Worm (Caenorhabditis elegans) whole organism, young adult: ENCODE measurements around the gene bcl-11.

Source experiments
- B0019.2 ChIP-seq: fragments of 200-800 bp; sonication (Bioruptor generic); conservative IDR thresholded peaks from 2 replicates; pipeline ENCODE4 v1.3.6; 2022; ENCODE audit warnings: missing genetic modification reagents, missing genetic modification characterization, missing compliant biosample characterization
- F23B12.7 ChIP-seq: sonication (generic microtip); optimal IDR thresholded peaks from 2 replicates; lab custom pipeline; 2017; ENCODE audit warnings: missing genetic modification characterization, mild to moderate bottlenecking, missing compliant biosample characterization, antibody characterized with exemption, moderate library complexity; ENCODE audit not compliant: insufficient read depth
- F33H1.4 ChIP-seq: fragments of 200-800 bp; sonication (Bioruptor generic); IDR thresholded peaks from 2 replicates; pipeline ENCODE4 v1.3.6; 2022; ENCODE audit warnings: missing genetic modification reagents, missing genetic modification characterization, missing compliant biosample characterization
- K12H6.12 ChIP-seq: fragments of 200-800 bp; sonication (Bioruptor generic); optimal IDR thresholded peaks from 2 replicates; lab custom pipeline; 2018; ENCODE audit warnings: mild to moderate bottlenecking, missing genetic modification characterization, missing compliant biosample characterization
- T07F8.4 ChIP-seq: sonication (generic microtip); optimal IDR thresholded peaks from 2 replicates; lab custom pipeline; 2016; ENCODE audit warnings: mild to moderate bottlenecking, missing genetic modification characterization, moderate library complexity, missing compliant biosample characterization
- Y56A3A.18 ChIP-seq: fragments of 200-800 bp; sonication (Bioruptor generic); IDR thresholded peaks from 2 replicates; pipeline ENCODE4 v1.3.6; 2022; ENCODE audit warnings: missing genetic modification reagents, missing genetic modification characterization, missing compliant biosample characterization
- ama-1 ChIP-seq, 3 experiments: fragments of 150-350 bp in 1 of 3; sonication (generic microtip) in 2 of 3; optimal IDR thresholded peaks; 2 replicates each; lab custom pipeline; 2014 to 2018; ENCODE audit warnings: missing biosample characterization in 2 of 3, missing genetic modification characterization in 2 of 3, missing genetic modification reagents in 2 of 3
- athp-1 ChIP-seq: sonication (generic microtip); optimal IDR thresholded peaks from 2 replicates; lab custom pipeline; 2017; ENCODE audit warnings: mild to moderate bottlenecking, missing genetic modification characterization, missing compliant biosample characterization
- attf-3 ChIP-seq: fragments of 200-800 bp; sonication (Bioruptor generic); conservative IDR thresholded peaks from 2 replicates; pipeline ENCODE4 v1.3.6; 2022; ENCODE audit warnings: missing genetic modification reagents, missing genetic modification characterization, missing compliant biosample characterization
- cebp-1 ChIP-seq, 2 experiments: fragments of 200-800 bp in 1 of 2; sonication (Bioruptor generic) in 1 of 2; sonication (generic microtip) in 1 of 2; IDR thresholded peaks in 1 of 2; optimal IDR thresholded peaks in 1 of 2; 2 replicates each; pipeline versions ENCODE4 v1.3.6 to Lab custom; 2017 to 2022; ENCODE audit warnings: missing compliant biosample characterization in 2 of 2, missing genetic modification characterization in 2 of 2, mild to moderate bottlenecking in 1 of 2, missing genetic modification reagents in 1 of 2, moderate library complexity in 1 of 2
- ceh-100 ChIP-seq: fragments of 200-800 bp; sonication (Bioruptor generic); IDR thresholded peaks from 2 replicates; pipeline ENCODE4 v1.3.6; 2022; ENCODE audit warnings: missing genetic modification reagents, missing genetic modification characterization, missing compliant biosample characterization
- ceh-27 ChIP-seq: fragments of 200-800 bp; sonication (Bioruptor generic); optimal IDR thresholded peaks from 2 replicates; lab custom pipeline; 2018; ENCODE audit warnings: mild to moderate bottlenecking, missing genetic modification characterization, moderate library complexity, missing compliant biosample characterization
- dox-1 ChIP-seq: fragments of 200-800 bp; sonication (Bioruptor generic); IDR thresholded peaks from 2 replicates; pipeline ENCODE4 v1.3.6; 2022; ENCODE audit warnings: missing genetic modification reagents, missing genetic modification characterization, missing compliant biosample characterization
- efl-1 ChIP-seq: fragments of 150-350 bp; optimal IDR thresholded peaks from 2 replicates; lab custom pipeline; 2014; ENCODE audit warnings: missing biosample characterization, missing genetic modification reagents, missing genetic modification characterization
- egrh-3 ChIP-seq: fragments of 200-800 bp; sonication (Bioruptor generic); IDR thresholded peaks from 2 replicates; pipeline ENCODE4 v1.3.6; 2022; ENCODE audit warnings: missing genetic modification reagents, missing genetic modification characterization, missing compliant biosample characterization
- hmg-20 ChIP-seq: fragments of 200-800 bp; sonication (Bioruptor generic); IDR thresholded peaks from 2 replicates; pipeline ENCODE4 v1.3.6; 2022; ENCODE audit warnings: missing genetic modification reagents, missing genetic modification characterization, missing compliant biosample characterization
- hrde-1 ChIP-seq: sonication (generic microtip); optimal IDR thresholded peaks from 2 replicates; lab custom pipeline; 2016; ENCODE audit warnings: missing genetic modification characterization, mild to moderate bottlenecking, missing compliant biosample characterization, moderate library complexity, missing genotype, missing genetic modification reagents, borderline replicate concordance
- lin-26 ChIP-seq: fragments of 200-800 bp; sonication (Bioruptor generic); IDR thresholded peaks from 2 replicates; pipeline ENCODE4 v1.3.6; 2022; ENCODE audit warnings: missing genetic modification reagents, missing genetic modification characterization, missing compliant biosample characterization
- lsy-27 ChIP-seq: sonication (generic microtip); optimal IDR thresholded peaks from 2 replicates; lab custom pipeline; 2017; ENCODE audit warnings: missing genetic modification characterization, mild to moderate bottlenecking, missing compliant biosample characterization, antibody characterized with exemption, missing genotype, borderline replicate concordance; ENCODE audit not compliant: insufficient read depth
- madf-10 ChIP-seq: sonication (generic microtip); optimal IDR thresholded peaks from 2 replicates; lab custom pipeline; 2016; ENCODE audit warnings: mild to moderate bottlenecking, missing genetic modification characterization, missing compliant biosample characterization
- madf-6 ChIP-seq: fragments of 200-800 bp; sonication (Bioruptor generic); IDR thresholded peaks from 2 replicates; pipeline ENCODE4 v1.3.6; 2022; ENCODE audit warnings: missing genetic modification reagents, missing genetic modification characterization, missing compliant biosample characterization
- mcd-1 ChIP-seq: fragments of 200-800 bp; sonication (Bioruptor generic); IDR thresholded peaks from 2 replicates; pipeline ENCODE4 v1.3.6; 2022; ENCODE audit warnings: missing genetic modification reagents, missing genetic modification characterization, missing compliant biosample characterization
- mes-4 ChIP-seq: sonication (generic microtip); optimal IDR thresholded peaks from 2 replicates; lab custom pipeline; 2016; ENCODE audit warnings: missing genotype, missing genetic modification characterization, missing compliant biosample characterization
- snpc-4 ChIP-seq, 5 experiments: fragments of 150-350 bp in 1 of 5; sonication (generic microtip) in 4 of 5; optimal IDR thresholded peaks; 2 replicates each; lab custom pipeline; 2014 to 2018; ENCODE audit warnings: missing genetic modification characterization in 5 of 5, missing biosample characterization in 3 of 5, antibody characterized with exemption in 2 of 5, mild to moderate bottlenecking in 2 of 5, missing compliant biosample characterization in 2 of 5, missing genotype in 2 of 5, moderate library complexity in 2 of 5, missing genetic modification reagents in 1 of 5
- somi-1 ChIP-seq: fragments of 200-800 bp; sonication (Bioruptor generic); optimal IDR thresholded peaks from 2 replicates; lab custom pipeline; 2018; ENCODE audit warnings: mild to moderate bottlenecking, missing genetic modification characterization, missing compliant biosample characterization
- zfh-2 ChIP-seq: fragments of 200-800 bp; sonication (Bioruptor generic); conservative IDR thresholded peaks from 2 replicates; pipeline ENCODE4 v1.3.6; 2022; ENCODE audit warnings: missing genetic modification reagents, missing genetic modification characterization, missing compliant biosample characterization
- ztf-25 ChIP-seq: fragments of 200-800 bp; sonication (Bioruptor generic); IDR thresholded peaks from 2 replicates; pipeline ENCODE4 v1.3.6; 2022; ENCODE audit warnings: missing genetic modification reagents, missing genetic modification characterization, missing compliant biosample characterization
- ztf-28 ChIP-seq: fragments of 200-800 bp; sonication (Bioruptor generic); IDR thresholded peaks from 2 replicates; pipeline ENCODE4 v1.3.6; 2022; ENCODE audit warnings: missing genetic modification reagents, missing genetic modification characterization, missing compliant biosample characterization

Gene bcl-11

DNA sequence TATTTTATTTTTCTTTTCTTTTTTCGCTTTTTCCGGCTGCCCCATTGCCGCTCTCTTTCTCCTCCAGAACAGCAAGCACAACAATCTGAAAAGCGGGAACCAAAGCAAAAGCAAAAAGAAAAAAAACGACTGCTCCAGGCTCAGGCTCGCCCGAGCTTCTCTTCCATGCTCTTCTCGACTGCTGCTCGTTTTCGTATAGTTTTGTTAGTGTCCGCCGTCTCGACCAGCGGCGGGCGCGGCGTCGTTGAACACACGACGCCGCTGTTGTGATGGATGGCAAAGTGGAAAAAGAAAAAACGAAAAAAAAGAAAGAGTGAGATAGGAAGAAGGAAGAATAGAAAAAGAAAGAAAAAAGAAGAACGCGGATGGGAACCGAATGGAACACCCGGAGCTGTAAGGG lies 5.7 kb upstream of the bcl-11 start:
- TF ChIP-seq cebp-1 (GFP tag; IDR thresholded peaks at IDR 0.05; lab: Robert Waterston, UW), result no peak
- TF ChIP-seq cebp-1 (tag; optimal IDR thresholded peaks at IDR 0.05; lab: Kevin White, UChicago), result peak; percentile 22
- no peak for TF ChIP-seq ama-1 (optimal IDR thresholded peaks at IDR 0.05; lab: Kevin White, UChicago)
- peak in 1 of 2 experiments; percentile 36 for TF ChIP-seq ama-1 (GFP tag; optimal IDR thresholded peaks at IDR 0.05; lab: Kevin White, UChicago)
- TF ChIP-seq hmg-20, result no peak
- no peak for TF ChIP-seq snpc-4 (GFP tag; optimal IDR thresholded peaks at IDR 0.05; lab: Kevin White, UChicago)
- TF ChIP-seq snpc-4 (tag; optimal IDR thresholded peaks at IDR 0.05; lab: Kevin White, UChicago), result peak in 2 of 4 experiments; percentile 13 to 17
- no peak for TF ChIP-seq B0019.2
- TF ChIP-seq madf-10 (tag; lab: Kevin White, UChicago), result peak; percentile 97
- peak; percentile 43 for TF ChIP-seq K12H6.12
- peak; percentile 16 for TF ChIP-seq somi-1 (GFP tag; lab: Kevin White, UChicago)
- TF ChIP-seq ztf-25 (GFP tag; lab: Robert Waterston, UW), result no peak
- 0 out of 2 replicates have a peak, but pooled peaks have one; percentile 30 for TF ChIP-seq egrh-3 (GFP tag; lab: Robert Waterston, UW)
- TF ChIP-seq mes-4 (tag; lab: Kevin White, UChicago), result no peak
- TF ChIP-seq mcd-1, result 0 out of 2 replicates have a peak, but pooled peaks have one; percentile 21
- TF ChIP-seq zfh-2 (GFP tag; lab: Robert Waterston, UW), result peak; percentile 96
- no peak for TF ChIP-seq T07F8.4
- no peak for TF ChIP-seq lin-26 (GFP tag; lab: Robert Waterston, UW)
- TF ChIP-seq, all 124 proteins: peak for 9

DNA sequence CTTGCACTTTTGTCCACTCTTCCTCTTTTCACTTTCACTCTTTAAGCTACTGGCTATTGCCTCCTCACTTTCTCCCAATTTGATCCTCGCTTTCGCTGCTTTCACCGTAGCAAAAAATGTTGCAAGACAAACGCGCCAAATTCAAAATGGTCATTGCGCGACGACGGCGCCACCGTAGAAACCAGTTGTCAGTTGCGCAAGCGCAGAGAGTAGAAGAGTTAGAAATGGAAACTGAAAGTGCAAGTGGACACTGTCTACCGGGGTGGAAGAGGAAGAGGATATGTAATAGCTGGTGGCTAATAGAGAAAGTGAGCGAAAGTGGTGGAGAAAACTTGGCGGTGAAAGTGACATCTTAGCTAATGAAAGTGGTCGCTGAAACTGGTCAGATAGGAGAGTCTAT lies 4.7 kb upstream of the bcl-11 start:
- TF ChIP-seq athp-1 (tag; lab: Kevin White, UChicago) (no peak), hrde-1 (tag; lab: Kevin White, UChicago) (no peak), F33H1.4 (GFP tag; lab: Robert Waterston, UW) (no peak), Y56A3A.18 (GFP tag; lab: Robert Waterston, UW) (0 out of 2 replicates have a peak, but pooled peaks have one; percentile 20), ceh-100 (no peak), attf-3 (GFP tag; lab: Robert Waterston, UW) (no peak)

- TF ChIP-seq ztf-28 (GFP tag; lab: Robert Waterston, UW), result 0 out of 2 replicates have a peak, but pooled peaks have one; percentile 7
- no peak for TF ChIP-seq ceh-27
- no peak for TF ChIP-seq efl-1 (GFP tag; lab: Kevin White, UChicago)
- no peak for TF ChIP-seq lsy-27 (tag; lab: Kevin White, UChicago)
Measured at ce11 chrV:6352350-6352749, 3.5 kb upstream of the bcl-11 start.

DNA sequence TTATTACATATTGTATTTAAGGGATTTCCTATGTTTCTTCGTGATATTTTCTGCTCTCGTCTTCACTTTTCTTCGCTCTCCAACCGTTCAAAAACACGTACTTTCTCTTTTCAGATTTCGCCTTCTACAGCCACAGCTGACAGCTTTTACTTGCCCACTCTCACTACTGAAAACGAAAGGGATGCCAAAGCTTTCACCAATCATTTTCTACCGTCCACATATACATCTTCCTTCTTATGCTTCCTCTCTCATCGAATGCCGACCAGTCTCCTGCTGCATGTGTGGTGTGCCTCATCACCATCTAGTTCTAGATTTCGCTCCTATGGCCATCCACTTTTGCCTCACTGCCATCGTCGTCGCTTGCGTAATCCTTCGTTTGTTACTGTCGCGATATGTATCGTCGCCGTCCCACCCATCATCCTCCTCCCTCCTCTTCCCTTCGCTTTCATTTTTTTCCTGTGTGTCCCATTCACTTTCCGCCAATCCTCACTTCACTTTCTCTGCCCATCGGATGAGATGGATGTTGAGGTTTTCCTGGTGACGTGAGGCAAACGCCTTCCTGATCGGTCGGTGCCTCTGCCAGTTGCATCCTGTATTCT lies 2.5 kb upstream of the bcl-11 start:
- TF ChIP-seq madf-6, result no peak
- TF ChIP-seq zfh-2 (GFP tag; lab: Robert Waterston, UW), result 0 out of 2 replicates have a peak, but pooled peaks have one; percentile 7

DNA sequence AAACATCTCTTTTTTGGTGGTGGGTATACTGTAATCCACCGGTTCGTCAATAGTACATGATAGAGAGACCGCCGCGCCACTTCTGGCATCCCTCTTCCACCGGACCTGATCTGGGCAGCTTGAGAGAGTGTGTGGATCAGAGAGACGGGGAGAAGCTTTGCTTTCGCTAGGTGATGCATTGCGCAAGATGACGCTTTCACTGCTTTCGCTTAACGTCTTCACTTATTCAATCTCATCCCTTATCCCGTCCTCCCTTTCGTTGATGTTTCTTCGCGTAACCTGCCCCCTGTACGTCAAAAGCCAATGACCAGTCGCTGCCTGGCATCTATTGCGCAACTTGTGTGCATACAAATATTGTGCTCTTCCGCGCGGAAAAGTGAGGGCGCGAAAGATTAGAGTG lies 1.6 kb upstream of the bcl-11 start:
- peak; percentile 50 for TF ChIP-seq zfh-2 (GFP tag; lab: Robert Waterston, UW)
- TF ChIP-seq dox-1 (GFP tag; lab: Robert Waterston, UW), result 0 out of 2 replicates have a peak, but pooled peaks have one; percentile 21
- TF ChIP-seq F23B12.7, result no peak
